Worm (Caenorhabditis elegans): ENCODE measurements around the gene che-6.

ce11 chrIV:2142320-2142719 lies 31.1 kb upstream of the che-6 start:
- TF ChIP-seq W03F9.2 (tag; optimal IDR thresholded peaks at IDR 0.05), result no peak
- no peak for TF ChIP-seq him-1 (tag; optimal IDR thresholded peaks at IDR 0.05)
- no peak for TF ChIP-seq dao-5 (tag; optimal IDR thresholded peaks at IDR 0.05)
